Worm (Caenorhabditis elegans): ENCODE data around the gene C13A2.10.

The C13A2.10 gene

DNA sequence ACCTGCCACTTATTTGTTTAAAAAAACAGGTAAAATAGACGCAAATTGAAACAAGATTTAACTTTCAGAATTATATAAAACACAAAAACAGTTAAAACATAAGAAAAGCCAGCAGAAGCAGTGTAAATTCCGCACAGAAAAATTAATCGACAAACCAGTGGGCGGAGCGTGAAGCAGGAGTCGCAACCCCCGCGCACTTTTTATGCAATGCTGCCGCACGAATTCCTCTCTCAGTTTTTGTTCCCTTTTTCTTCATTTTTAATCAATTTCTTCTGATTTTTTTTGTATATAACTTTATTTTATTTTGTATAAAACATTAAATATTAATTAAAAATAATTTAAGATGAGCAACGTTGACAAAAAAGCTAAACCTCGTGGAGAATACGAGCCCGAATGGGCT is 44.0 kb downstream of the C13A2.10 start, which contains the start of the genes gei-6 and krr-1 (continued):
- TF ChIP-seq let-607 (tag; optimal IDR thresholded peaks at IDR 0.05): no peak
- peak; percentile 60 for TF ChIP-seq attf-5 (GFP tag; optimal IDR thresholded peaks at IDR 0.05)
- peak; percentile 55; the same call in 1 of the 2 replicates for TF ChIP-seq madf-6 (GFP tag; IDR thresholded peaks at IDR 0.05)
- peak; percentile 25 for TF ChIP-seq tbp1 (GFP tag; optimal IDR thresholded peaks at IDR 0.05)
- TF ChIP-seq unc-130 (GFP tag; optimal IDR thresholded peaks at IDR 0.05): no peak
- no peak for TF ChIP-seq atf-7 (tag; optimal IDR thresholded peaks at IDR 0.05)
- TF ChIP-seq C17E4.6 (GFP tag; IDR thresholded peaks at IDR 0.05): no peak
- TF ChIP-seq cebp-1 (GFP tag; IDR thresholded peaks at IDR 0.05): no peak
- TF ChIP-seq cebp-1 (tag; optimal IDR thresholded peaks at IDR 0.05): peak; percentile 51
- TF ChIP-seq zfh-2 (GFP tag; conservative IDR thresholded peaks at IDR 0.05): peak; percentile 42; the same call in 1 of the 2 replicates
- no peak for TF ChIP-seq unc-62 (GFP tag; optimal IDR thresholded peaks at IDR 0.05)
- no peak for TF ChIP-seq akir-1 (GFP tag; optimal IDR thresholded peaks at IDR 0.05)
- no peak for TF ChIP-seq rec-8 (tag; optimal IDR thresholded peaks at IDR 0.05)
- TF ChIP-seq egrh-3 (GFP tag; IDR thresholded peaks at IDR 0.05): 0 out of 2 replicates have a peak, but pooled peaks have one; percentile 34
- TF ChIP-seq dpff-1 (tag; optimal IDR thresholded peaks at IDR 0.05): no peak
- TF ChIP-seq K11D2.4 (GFP tag; IDR thresholded peaks at IDR 0.05): no peak
- TF ChIP-seq F23B12.7 (tag; optimal IDR thresholded peaks at IDR 0.05; ENCODE audit: insufficient read depth): peak; percentile 73
- TF ChIP-seq rpc-1 (optimal IDR thresholded peaks at IDR 0.05): peak; percentile 34
- TF ChIP-seq rpc-1 (tag; optimal IDR thresholded peaks at IDR 0.05): no peak
- peak; percentile 50 for TF ChIP-seq snpc-1.1 (tag; optimal IDR thresholded peaks at IDR 0.05; ENCODE audit: insufficient read depth)
- TF ChIP-seq nhr-179 (tag; optimal IDR thresholded peaks at IDR 0.05): no peak
- TF ChIP-seq nfyb-1 (GFP tag; IDR thresholded peaks at IDR 0.05): no peak
- TF ChIP-seq lin-35 (GFP tag; optimal IDR thresholded peaks at IDR 0.05): peak in 1 of 3 experiments; percentile 53
- TF ChIP-seq Y67H2A.10 (GFP tag; conservative IDR thresholded peaks at IDR 0.05): no peak
- TF ChIP-seq attf-3 (GFP tag; conservative IDR thresholded peaks at IDR 0.05): 0 out of 2 replicates have a peak, but pooled peaks have one; percentile 37
- no peak for TF ChIP-seq aptf-3 (GFP tag; IDR thresholded peaks at IDR 0.05)

- no peak for TF ChIP-seq sptf-2 (GFP tag; optimal IDR thresholded peaks at IDR 0.05)
- no peak for TF ChIP-seq mcd-1 (GFP tag; IDR thresholded peaks at IDR 0.05)
- peak; percentile 18 for TF ChIP-seq ZK185.1 (tag; optimal IDR thresholded peaks at IDR 0.05; ENCODE audit: poor library complexity, severe bottlenecking)
- TF ChIP-seq attf-6 (GFP tag; IDR thresholded peaks at IDR 0.05): 0 out of 2 replicates have a peak, but pooled peaks have one; percentile 23
- 0 out of 2 replicates have a peak, but pooled peaks have one; percentile 41 for TF ChIP-seq Y56A3A.18 (GFP tag; IDR thresholded peaks at IDR 0.05)
- no peak for TF ChIP-seq ztf-26 (tag; optimal IDR thresholded peaks at IDR 0.05)
- TF ChIP-seq chd-7 (tag; optimal IDR thresholded peaks at IDR 0.05): no peak
Observed at ce11 chrV:7225894-7226293, 49.0 kb downstream of the C13A2.10 start.

ce11 chrV:7224947-7225346 is 49.9 kb downstream of the C13A2.10 start, which contains the start of gene fkb-3:
Gene fkb-3, plus strand, starts transcription at chrV:7225223.
- TF ChIP-seq mxl-1 (tag; optimal IDR thresholded peaks at IDR 0.05): no peak
- TF ChIP-seq Y79H2A.3 (GFP tag; conservative IDR thresholded peaks at IDR 0.05): no peak
- no peak for TF ChIP-seq C06A6.2 (GFP tag; conservative IDR thresholded peaks at IDR 0.05)

Data from whole organism, young adult.